Fruit fly (Drosophila melanogaster): ENCODE measurements around the gene tipE.

dm6 chr3L:4157852-4158251, 30.4 kb upstream of the tipE start:
- TF ChIP-seq psq (optimal IDR thresholded peaks at IDR 0.05): no peak
- TF ChIP-seq usp (GFP tag; optimal IDR thresholded peaks at IDR 0.05): no peak
- no peak for TF ChIP-seq pan (optimal IDR thresholded peaks at IDR 0.05)
- TF ChIP-seq EcR (GFP tag; optimal IDR thresholded peaks at IDR 0.05): no peak
